Fruit fly (Drosophila melanogaster) whole organism, adult: ENCODE measurements around the gene CG10834.

Experiments used
- CG11617 ChIP-seq: fragments of 200-800 bp; sonication (Bioruptor generic); optimal IDR thresholded peaks from 2 replicates; lab custom pipeline; 2017; ENCODE audit warnings: mild to moderate bottlenecking, missing biosample characterization, missing genetic modification reagents, missing genetic modification characterization
- CG12768 ChIP-seq: fragments of 200-800 bp; sonication (Bioruptor generic); optimal IDR thresholded peaks from 2 replicates; lab custom pipeline; 2017; ENCODE audit warnings: missing biosample characterization, missing genetic modification characterization, mild to moderate bottlenecking, moderate library complexity, missing genetic modification reagents
- CG14711 ChIP-seq: fragments of 200-800 bp; sonication (Bioruptor generic); optimal IDR thresholded peaks from 2 replicates; lab custom pipeline; 2018; ENCODE audit warnings: missing biosample characterization, mild to moderate bottlenecking, missing genetic modification characterization, moderate library complexity
- CG1620 ChIP-seq: fragments of 200-800 bp; sonication (Bioruptor generic); optimal IDR thresholded peaks from 2 replicates; lab custom pipeline; 2016; ENCODE audit warnings: missing biosample characterization, missing genetic modification characterization
- CG5204 ChIP-seq: fragments of 200-800 bp; sonication (Bioruptor generic); optimal IDR thresholded peaks from 2 replicates; lab custom pipeline; 2016; ENCODE audit warnings: missing biosample characterization, missing genetic modification characterization
- CG7045 ChIP-seq: fragments of 200-800 bp; sonication (Bioruptor generic); optimal IDR thresholded peaks from 2 replicates; lab custom pipeline; 2017; ENCODE audit warnings: missing biosample characterization, mild to moderate bottlenecking, missing genetic modification characterization
- Clk ChIP-seq: fragments of 200-800 bp; sonication (Bioruptor generic); optimal IDR thresholded peaks from 2 replicates; lab custom pipeline; 2017; ENCODE audit warnings: missing biosample characterization, missing genetic modification characterization
- Crg-1 ChIP-seq: fragments of 200-800 bp; sonication (Bioruptor generic); optimal IDR thresholded peaks from 2 replicates; lab custom pipeline; 2016; ENCODE audit warnings: missing biosample characterization, missing genetic modification characterization
- bab1 ChIP-seq: fragments of 200-800 bp; sonication (Bioruptor generic); optimal IDR thresholded peaks from 3 replicates; lab custom pipeline; 2019; ENCODE audit warnings: missing biosample characterization, mild to moderate bottlenecking, missing genetic modification characterization, moderate library complexity
- cic ChIP-seq: fragments of 200-800 bp; sonication (Bioruptor generic); optimal IDR thresholded peaks from 2 replicates; lab custom pipeline; 2017; ENCODE audit warnings: missing biosample characterization, mild to moderate bottlenecking, missing genetic modification characterization, moderate library complexity
- kay ChIP-seq: fragments of 200-800 bp; sonication (Bioruptor generic); peaks from one replicate; lab custom pipeline; 2016; ENCODE audit warnings: missing biosample characterization, missing genetic modification characterization, borderline replicate concordance
- pad ChIP-seq: fragments of 200-800 bp; sonication (Bioruptor generic); optimal IDR thresholded peaks from 3 replicates; lab custom pipeline; 2017; ENCODE audit warnings: missing biosample characterization, missing genetic modification characterization, mild to moderate bottlenecking, moderate library complexity, missing genetic modification reagents
- tj ChIP-seq: fragments of 200-800 bp; sonication (Bioruptor generic); optimal IDR thresholded peaks from 3 replicates; lab custom pipeline; 2017; ENCODE audit warnings: missing biosample characterization, mild to moderate bottlenecking, missing genetic modification characterization, moderate library complexity

DNA sequence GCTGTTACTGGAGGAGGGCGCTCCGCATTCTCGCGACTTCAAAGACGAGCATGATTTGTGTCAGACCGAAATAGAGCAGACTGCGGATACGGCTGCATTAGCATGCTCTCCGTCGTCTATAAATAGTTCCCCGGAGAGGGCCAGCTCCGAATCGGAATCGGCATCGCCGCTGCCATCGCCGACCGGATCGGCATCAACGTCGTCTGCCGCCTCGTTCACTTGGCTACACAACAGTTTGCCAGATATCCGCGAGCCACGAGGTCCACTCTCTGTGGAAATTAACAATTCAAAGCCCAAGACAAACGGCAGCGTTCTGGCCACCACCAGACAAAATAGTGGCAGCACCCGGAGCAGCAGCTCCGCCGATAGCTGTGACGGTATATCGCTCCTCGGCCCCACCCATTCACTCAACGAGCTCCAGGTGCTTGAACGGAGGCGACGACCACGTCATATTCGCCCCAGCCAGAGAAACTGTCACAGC lies 35.6 kb upstream of the CG10834 start:
- TF ChIP-seq Clk (GFP tag; lab: Kevin White, UChicago) (no peak), pad (GFP tag; lab: Kevin White, UChicago) (no peak), cic (no peak), CG5204 (GFP tag; lab: Kevin White, UChicago) (no peak), CG7045 (GFP tag; lab: Kevin White, UChicago) (no peak), CG1620 (GFP tag; lab: Kevin White, UChicago) (no peak), bab1 (GFP tag; lab: Kevin White, UChicago) (no peak), tj (GFP tag; lab: Kevin White, UChicago) (no peak), kay (GFP tag; lab: Kevin White, UChicago) (no peak), CG12768 (GFP tag; lab: Kevin White, UChicago) (no peak), CG14711 (tag; lab: Kevin White, UChicago) (no peak), CG11617 (GFP tag; lab: Kevin White, UChicago) (no peak), Crg-1 (GFP tag; lab: Kevin White, UChicago) (no peak)
